Fruit fly (Drosophila melanogaster) whole organism, embryonic: ENCODE measurements around the gene CG11562.

Source experiments
- Ada2b ChIP-seq: fragments of 200-800 bp; sonication (Bioruptor generic); IDR thresholded peaks from 2 replicates; pipeline ENCODE4 v1.3.6; 2022; ENCODE audit warnings: missing biosample characterization, missing genetic modification characterization
- BEAF-32 ChIP-seq: fragments of 200-800 bp; sonication (Bioruptor generic); optimal IDR thresholded peaks from 3 replicates; lab custom pipeline; 2017; ENCODE audit warnings: missing biosample characterization, missing genetic modification characterization, mild to moderate bottlenecking, moderate library complexity, missing genetic modification reagents
- CG10147 ChIP-seq: fragments of 200-800 bp; sonication (Bioruptor generic); optimal IDR thresholded peaks from 2 replicates; lab custom pipeline; 2019; ENCODE audit warnings: missing biosample characterization, mild to moderate bottlenecking, missing genetic modification characterization, moderate library complexity
- CG10209 ChIP-seq: fragments of 200-800 bp; sonication (Bioruptor generic); optimal IDR thresholded peaks from 3 replicates; lab custom pipeline; 2017; ENCODE audit warnings: missing biosample characterization, mild to moderate bottlenecking, missing genetic modification characterization, missing genetic modification reagents
- CG11560 ChIP-seq: fragments of 200-800 bp; sonication (Bioruptor generic); IDR thresholded peaks from 3 replicates; pipeline ENCODE4 v1.3.6; 2022; ENCODE audit warnings: missing biosample characterization, missing genetic modification characterization
- CG12155 ChIP-seq: fragments of 200-800 bp; sonication (Bioruptor generic); optimal IDR thresholded peaks from 3 replicates; lab custom pipeline; 2016; ENCODE audit warnings: missing biosample characterization, missing genetic modification characterization
- CG12391 ChIP-seq: fragments of 200-800 bp; sonication (Bioruptor generic); optimal IDR thresholded peaks from 3 replicates; lab custom pipeline; 2018; ENCODE audit warnings: missing biosample characterization, mild to moderate bottlenecking, missing genetic modification characterization, moderate library complexity
- CG13424 ChIP-seq: fragments of 200-800 bp; sonication (Bioruptor generic); optimal IDR thresholded peaks from 2 replicates; lab custom pipeline; 2019; ENCODE audit warnings: missing biosample characterization, mild to moderate bottlenecking, missing genetic modification characterization, moderate library complexity
- CG13894 ChIP-seq: fragments of 200-800 bp; sonication (Bioruptor generic); optimal IDR thresholded peaks from 3 replicates; lab custom pipeline; 2018; ENCODE audit warnings: missing biosample characterization, mild to moderate bottlenecking, missing genetic modification characterization, moderate library complexity
- CG15479 ChIP-seq: fragments of 200-800 bp; sonication (Bioruptor generic); optimal IDR thresholded peaks from 3 replicates; lab custom pipeline; 2019; ENCODE audit warnings: missing biosample characterization, mild to moderate bottlenecking, missing genetic modification characterization, moderate library complexity
- CG17361 ChIP-seq: fragments of 200-800 bp; sonication (Bioruptor generic); IDR thresholded peaks from 3 replicates; pipeline ENCODE4 v1.3.6; 2022; ENCODE audit warnings: missing biosample characterization, missing genetic modification characterization
- CG17912 ChIP-seq: fragments of 200-800 bp; sonication (Bioruptor generic); optimal IDR thresholded peaks from 2 replicates; lab custom pipeline; 2018; ENCODE audit warnings: missing biosample characterization, mild to moderate bottlenecking, missing genetic modification characterization
- CG1792 ChIP-seq: fragments of 200-800 bp; sonication (Bioruptor generic); optimal IDR thresholded peaks from 2 replicates; lab custom pipeline; 2016; ENCODE audit warnings: missing biosample characterization, missing genetic modification characterization
- CG18476 ChIP-seq: fragments of 200-800 bp; sonication (Bioruptor generic); optimal IDR thresholded peaks from 2 replicates; lab custom pipeline; 2016; ENCODE audit warnings: missing biosample characterization, mild to moderate bottlenecking, missing genetic modification characterization
- CG18619 ChIP-seq: fragments of 200-800 bp; sonication (Bioruptor generic); optimal IDR thresholded peaks from 3 replicates; lab custom pipeline; 2017; ENCODE audit warnings: missing biosample characterization, mild to moderate bottlenecking, missing genetic modification characterization
- CG18764 ChIP-seq: fragments of 200-800 bp; sonication (Bioruptor generic); optimal IDR thresholded peaks from 3 replicates; lab custom pipeline; 2016; ENCODE audit warnings: missing biosample characterization, missing genetic modification characterization
- CG2116 ChIP-seq: fragments of 200-800 bp; sonication (Bioruptor generic); optimal IDR thresholded peaks from 3 replicates; lab custom pipeline; 2018; ENCODE audit warnings: missing biosample characterization, mild to moderate bottlenecking, missing genetic modification characterization
- CG2875 ChIP-seq: fragments of 200-800 bp; sonication (Bioruptor generic); optimal IDR thresholded peaks from 2 replicates; lab custom pipeline; 2017; ENCODE audit warnings: missing biosample characterization, mild to moderate bottlenecking, missing genetic modification characterization, missing genetic modification reagents
- CG30403 ChIP-seq: fragments of 200-800 bp; sonication (Bioruptor generic); optimal IDR thresholded peaks from 3 replicates; lab custom pipeline; 2016; ENCODE audit warnings: missing biosample characterization, missing genetic modification characterization
- CG33213 ChIP-seq: fragments of 200-800 bp; sonication (Bioruptor generic); optimal IDR thresholded peaks from 3 replicates; lab custom pipeline; 2016; ENCODE audit warnings: missing biosample characterization, missing genetic modification characterization
- CG4617 ChIP-seq: fragments of 200-800 bp; sonication (Bioruptor generic); optimal IDR thresholded peaks from 3 replicates; lab custom pipeline; 2016; ENCODE audit warnings: missing biosample characterization, missing genetic modification characterization, borderline replicate concordance
- CG5180 ChIP-seq: fragments of 200-800 bp; sonication (Bioruptor generic); optimal IDR thresholded peaks from 3 replicates; lab custom pipeline; 2017; ENCODE audit warnings: missing biosample characterization, missing genetic modification characterization, mild to moderate bottlenecking, moderate library complexity, missing genetic modification reagents
- CG6654 ChIP-seq: fragments of 200-800 bp; sonication (Bioruptor generic); optimal IDR thresholded peaks from 2 replicates; lab custom pipeline; 2017; ENCODE audit warnings: missing biosample characterization, mild to moderate bottlenecking, missing genetic modification characterization
- CG6689 ChIP-seq: fragments of 200-800 bp; sonication (Bioruptor generic); IDR thresholded peaks from 2 replicates; pipeline ENCODE4 v1.3.6; 2022; ENCODE audit warnings: missing biosample characterization, missing genetic modification characterization
- CG8359 ChIP-seq: fragments of 200-800 bp; sonication (Bioruptor generic); optimal IDR thresholded peaks from 2 replicates; lab custom pipeline; 2017; ENCODE audit warnings: missing biosample characterization, mild to moderate bottlenecking, missing genetic modification characterization, borderline replicate concordance
- E2f1 ChIP-seq: fragments of 200-800 bp; sonication (Bioruptor generic); IDR thresholded peaks from 2 replicates; pipeline ENCODE4 v1.3.6; 2022; ENCODE audit warnings: missing biosample characterization, missing genetic modification characterization
- HLHmδ ChIP-seq: fragments of 200-800 bp; sonication (Bioruptor generic); optimal IDR thresholded peaks from 2 replicates; lab custom pipeline; 2018; ENCODE audit warnings: missing biosample characterization, mild to moderate bottlenecking, missing genetic modification characterization, moderate library complexity
- MBD-R2 ChIP-seq: fragments of 200-800 bp; sonication (Bioruptor generic); IDR thresholded peaks from 2 replicates; pipeline ENCODE4 v1.3.6; 2022; ENCODE audit warnings: missing biosample characterization, missing genetic modification characterization
- Mrtf ChIP-seq: fragments of 200-800 bp; sonication (Bioruptor generic); IDR thresholded peaks from 3 replicates; pipeline ENCODE4 v1.3.6; 2022; ENCODE audit warnings: missing biosample characterization, missing genetic modification characterization
- Trl ChIP-seq, 3 experiments: fragments of >200 bp in 2 of 3; fragments of 200-800 bp in 1 of 3; sonication (Bioruptor generic) in 1 of 3; optimal IDR thresholded peaks; 2 replicates in 1 of 3; 3 replicates in 2 of 3; lab custom pipeline; 2016 to 2017; ENCODE audit warnings: missing biosample characterization in 1 of 3, missing genetic modification characterization in 1 of 3
- ab ChIP-seq: fragments of 200-800 bp; sonication (Bioruptor generic); optimal IDR thresholded peaks from 2 replicates; lab custom pipeline; 2016; ENCODE audit warnings: missing biosample characterization, missing genetic modification characterization
- amos ChIP-seq: fragments of 200-800 bp; sonication (Bioruptor generic); IDR thresholded peaks from 2 replicates; pipeline ENCODE4 v1.3.6; 2022; ENCODE audit warnings: missing biosample characterization, missing genetic modification characterization; ENCODE audit not compliant: partially characterized antibody
- ash1 ChIP-seq: fragments of 200-800 bp; sonication (Bioruptor generic); optimal IDR thresholded peaks from 2 replicates; lab custom pipeline; 2018; ENCODE audit warnings: missing biosample characterization, mild to moderate bottlenecking, missing genetic modification characterization
- bcd ChIP-seq: fragments of 200-800 bp; sonication (Bioruptor generic); optimal IDR thresholded peaks from 2 replicates; lab custom pipeline; 2017; ENCODE audit warnings: missing biosample characterization, mild to moderate bottlenecking, missing genetic modification characterization
- cato ChIP-seq: fragments of 200-800 bp; sonication (Bioruptor generic); optimal IDR thresholded peaks from 2 replicates; lab custom pipeline; 2016; ENCODE audit warnings: missing biosample characterization, missing genetic modification characterization, borderline replicate concordance
- chif ChIP-seq, 2 experiments: fragments of 200-800 bp; sonication (Bioruptor generic); optimal IDR thresholded peaks; 3 replicates each; lab custom pipeline; 2016; ENCODE audit warnings: missing biosample characterization in 2 of 2, missing genetic modification characterization in 2 of 2
- da ChIP-seq: fragments of 200-800 bp; sonication (Bioruptor generic); optimal IDR thresholded peaks from 2 replicates; lab custom pipeline; 2016; ENCODE audit warnings: missing biosample characterization, missing genetic modification characterization
- dmrt11E ChIP-seq: fragments of 200-800 bp; sonication (Bioruptor generic); optimal IDR thresholded peaks from 3 replicates; lab custom pipeline; 2018; ENCODE audit warnings: missing biosample characterization, mild to moderate bottlenecking, missing genetic modification characterization, moderate library complexity
- dysf ChIP-seq: fragments of 200-800 bp; sonication (Bioruptor generic); IDR thresholded peaks from 3 replicates; pipeline ENCODE4 v1.3.6; 2022; ENCODE audit warnings: missing biosample characterization, missing genetic modification characterization
- emc ChIP-seq: fragments of 200-800 bp; sonication (Bioruptor generic); optimal IDR thresholded peaks from 2 replicates; lab custom pipeline; 2016; ENCODE audit warnings: missing biosample characterization, missing genetic modification characterization
- gcm2 ChIP-seq: fragments of 200-800 bp; sonication (Bioruptor generic); optimal IDR thresholded peaks from 2 replicates; lab custom pipeline; 2016; ENCODE audit warnings: missing biosample characterization, missing genetic modification characterization
- grau ChIP-seq: fragments of 200-800 bp; optimal IDR thresholded peaks from 3 replicates; lab custom pipeline; 2019; ENCODE audit warnings: missing biosample characterization, mild to moderate bottlenecking, missing genetic modification characterization, moderate library complexity
- gsb-n ChIP-seq: fragments of 200-800 bp; sonication (Bioruptor generic); optimal IDR thresholded peaks from 3 replicates; lab custom pipeline; 2018; ENCODE audit warnings: missing biosample characterization, mild to moderate bottlenecking, missing genetic modification characterization
- knrl ChIP-seq: fragments of 200-800 bp; sonication (Bioruptor generic); IDR thresholded peaks from 3 replicates; pipeline ENCODE4 v1.3.6; 2022; ENCODE audit warnings: missing biosample characterization, missing genetic modification characterization; ENCODE audit not compliant: partially characterized antibody
- maf-S ChIP-seq: fragments of 200-800 bp; sonication (Bioruptor generic); optimal IDR thresholded peaks from 2 replicates; lab custom pipeline; 2016; ENCODE audit warnings: missing biosample characterization, missing genetic modification characterization
- nau ChIP-seq: fragments of 200-800 bp; sonication (Bioruptor generic); optimal IDR thresholded peaks from 3 replicates; lab custom pipeline; 2017; ENCODE audit warnings: missing biosample characterization, mild to moderate bottlenecking, missing genetic modification characterization, missing genetic modification reagents
- nom ChIP-seq: fragments of 200-800 bp; sonication (Bioruptor generic); optimal IDR thresholded peaks from 2 replicates; lab custom pipeline; 2017; ENCODE audit warnings: missing biosample characterization, missing genetic modification characterization, mild to moderate bottlenecking, moderate library complexity, missing genetic modification reagents
- ro ChIP-seq: fragments of 200-800 bp; sonication (Bioruptor generic); IDR thresholded peaks from 2 replicates; pipeline ENCODE4 v1.3.6; 2022; ENCODE audit warnings: missing biosample characterization, missing genetic modification characterization
- slbo ChIP-seq: fragments of 200-800 bp; sonication (Bioruptor generic); IDR thresholded peaks from 2 replicates; pipeline ENCODE4 v1.3.6; 2022; ENCODE audit warnings: missing biosample characterization, missing genetic modification characterization

CG11562 gene

DNA sequence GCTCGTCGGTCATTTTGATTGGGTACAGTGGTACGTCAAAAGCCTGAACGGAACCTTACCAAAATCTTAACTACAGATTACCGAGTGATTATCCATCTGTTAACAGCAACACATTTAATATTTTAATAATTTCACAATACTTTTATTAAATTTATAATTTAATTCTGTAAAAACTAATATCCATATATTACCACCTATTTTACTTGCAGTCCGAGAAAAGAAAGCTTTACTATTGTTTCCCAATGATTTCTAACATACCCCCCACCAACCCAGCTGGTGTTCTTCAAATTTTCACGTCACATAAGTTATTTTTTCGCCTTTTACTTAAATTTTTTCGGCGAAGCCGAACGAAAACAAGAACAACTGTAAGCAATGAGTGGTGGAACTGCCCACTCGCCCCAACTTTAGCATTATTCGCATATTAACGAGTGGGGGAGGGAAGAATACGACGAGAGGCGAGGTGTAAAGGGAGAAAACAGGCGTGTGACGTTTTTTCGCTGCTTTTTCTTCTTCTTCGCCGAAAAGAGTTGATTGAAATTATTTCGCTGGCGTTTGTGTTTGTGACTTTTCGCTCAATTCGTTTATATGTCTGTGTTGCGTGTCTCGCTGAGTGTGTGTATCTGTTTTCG lies 44.3 kb upstream of the CG11562 start (continued):
- TF ChIP-seq CG5180 (GFP tag; lab: Kevin White, UChicago): peak; percentile 16
- no peak for TF ChIP-seq ab
- no peak for TF ChIP-seq emc (GFP tag; lab: Kevin White, UChicago)
- peak; percentile 7 for TF ChIP-seq CG13894 (tag; lab: Kevin White, UChicago)
- peak; percentile 73 for TF ChIP-seq CG18619 (GFP tag; lab: Kevin White, UChicago)
- TF ChIP-seq CG15479 (GFP tag; lab: Kevin White, UChicago): no peak
- TF ChIP-seq nom (GFP tag; lab: Kevin White, UChicago): no peak
- TF ChIP-seq MBD-R2: no peak
- TF ChIP-seq grau: peak; percentile 94
- TF ChIP-seq cato (GFP tag; lab: Kevin White, UChicago): peak; percentile 7
- TF ChIP-seq chif (GFP tag; optimal IDR thresholded peaks at IDR 0.05; lab: Kevin White, UChicago): no peak
- TF ChIP-seq CG4617 (GFP tag; lab: Kevin White, UChicago): no peak
- peak; percentile 58 for TF ChIP-seq dysf (GFP tag; lab: Robert Waterston, UW)
- TF ChIP-seq CG11560 (tag; lab: Robert Waterston, UW): no peak
- TF ChIP-seq CG18764 (GFP tag; lab: Kevin White, UChicago): no peak
- TF ChIP-seq HLHmδ (GFP tag; lab: Kevin White, UChicago): no peak
- no peak for TF ChIP-seq maf-S
- TF ChIP-seq CG30403 (GFP tag; lab: Kevin White, UChicago): peak; percentile 56
- no peak for TF ChIP-seq dmrt11E (tag; lab: Kevin White, UChicago)
- peak; percentile 33; the same call in 1 of the 2 replicates for TF ChIP-seq Ada2b (GFP tag; lab: Robert Waterston, UW)
- TF ChIP-seq CG10209 (GFP tag; lab: Kevin White, UChicago): peak; percentile 42
- TF ChIP-seq CG33213 (GFP tag; lab: Kevin White, UChicago): no peak
- no peak for TF ChIP-seq CG8359
- TF ChIP-seq CG17361: peak; percentile 80
- TF ChIP-seq da (GFP tag; lab: Kevin White, UChicago): no peak
- peak; percentile 75 for TF ChIP-seq slbo (GFP tag; lab: Robert Waterston, UW)
- no peak for TF ChIP-seq CG17912
- TF ChIP-seq CG2875 (GFP tag; lab: Kevin White, UChicago): no peak
- peak in 1 of 2 experiments; percentile 45 for TF ChIP-seq Trl (optimal IDR thresholded peaks at IDR 0.05; lab: Kevin White, UChicago)
- TF ChIP-seq Trl (GFP tag; optimal IDR thresholded peaks at IDR 0.05; lab: Kevin White, UChicago): no peak
- no peak for TF ChIP-seq CG2116 (GFP tag; lab: Kevin White, UChicago)
- TF ChIP-seq CG18476 (GFP tag; lab: Kevin White, UChicago): no peak
- peak; percentile 14; the same call in 1 of the 2 replicates for TF ChIP-seq amos (GFP tag; lab: Robert Waterston, UW)
- TF ChIP-seq ro: no peak
- no peak for TF ChIP-seq Mrtf
- no peak for TF ChIP-seq knrl
- no peak for TF ChIP-seq CG6689
- no peak for TF ChIP-seq BEAF-32
- peak; percentile 38; the same call in 1 of the 2 replicates for TF ChIP-seq E2f1 (GFP tag; lab: Robert Waterston, UW)
- peak; percentile 60 for TF ChIP-seq bcd (GFP tag; lab: Kevin White, UChicago)
- peak; percentile 39 for TF ChIP-seq CG6654
- TF ChIP-seq gcm2 (GFP tag; lab: Kevin White, UChicago): no peak
- no peak for TF ChIP-seq ash1 (GFP tag; lab: Kevin White, UChicago)
- TF ChIP-seq CG12391 (tag; lab: Kevin White, UChicago): peak; percentile 60
- TF ChIP-seq CG13424 (tag; lab: Kevin White, UChicago): peak; percentile 45
- peak; percentile 99 for TF ChIP-seq CG12155 (GFP tag; lab: Kevin White, UChicago)
- no peak for TF ChIP-seq CG1792
- no peak for TF ChIP-seq gsb-n
- TF ChIP-seq nau (GFP tag; lab: Kevin White, UChicago): peak; percentile 31
- TF ChIP-seq CG10147 (GFP tag; lab: Kevin White, UChicago): peak; percentile 44
